Fruit fly (Drosophila melanogaster) whole organism, embryonic: ENCODE measurements around the gene CG42578.

ENCODE experiments used
- Adf1 ChIP-seq: fragments of 200-800 bp; sonication (Bioruptor generic); IDR thresholded peaks from 2 replicates; pipeline ENCODE4 v1.3.6; 2022; ENCODE audit warnings: missing biosample characterization, missing genetic modification characterization
- BEAF-32 ChIP-seq: fragments of 200-800 bp; sonication (Bioruptor generic); optimal IDR thresholded peaks from 3 replicates; lab custom pipeline; 2017; ENCODE audit warnings: missing biosample characterization, missing genetic modification characterization, mild to moderate bottlenecking, moderate library complexity, missing genetic modification reagents
- C15 ChIP-seq: fragments of 200-800 bp; sonication (Bioruptor generic); IDR thresholded peaks from 3 replicates; pipeline ENCODE4 v1.3.6; 2022; ENCODE audit warnings: missing biosample characterization, missing genetic modification characterization
- CG13296 ChIP-seq: fragments of 200-800 bp; sonication (Bioruptor generic); optimal IDR thresholded peaks from 3 replicates; lab custom pipeline; 2018; ENCODE audit warnings: missing biosample characterization, mild to moderate bottlenecking, missing genetic modification characterization
- CG13894 ChIP-seq: fragments of 200-800 bp; sonication (Bioruptor generic); optimal IDR thresholded peaks from 3 replicates; lab custom pipeline; 2018; ENCODE audit warnings: missing biosample characterization, mild to moderate bottlenecking, missing genetic modification characterization, moderate library complexity
- CG15514 ChIP-seq: fragments of 200-800 bp; sonication (Bioruptor generic); optimal IDR thresholded peaks from 3 replicates; lab custom pipeline; 2017; ENCODE audit warnings: missing biosample characterization, missing genetic modification characterization, mild to moderate bottlenecking, moderate library complexity, missing genetic modification reagents
- CG15696 ChIP-seq: fragments of 200-800 bp; sonication (Bioruptor generic); optimal IDR thresholded peaks from 2 replicates; lab custom pipeline; 2019; ENCODE audit warnings: missing biosample characterization, mild to moderate bottlenecking, missing genetic modification characterization, moderate library complexity
- CG17186 ChIP-seq: fragments of 200-800 bp; sonication (Bioruptor generic); optimal IDR thresholded peaks from 3 replicates; lab custom pipeline; 2017; ENCODE audit warnings: missing biosample characterization, missing genetic modification reagents, missing genetic modification characterization
- CG17912 ChIP-seq: fragments of 200-800 bp; sonication (Bioruptor generic); optimal IDR thresholded peaks from 2 replicates; lab custom pipeline; 2018; ENCODE audit warnings: missing biosample characterization, mild to moderate bottlenecking, missing genetic modification characterization
- CG1832 ChIP-seq: fragments of 200-800 bp; sonication (Bioruptor generic); optimal IDR thresholded peaks from 2 replicates; lab custom pipeline; 2017; ENCODE audit warnings: missing biosample characterization, mild to moderate bottlenecking, missing genetic modification characterization, inconsistent platforms
- CG18619 ChIP-seq: fragments of 200-800 bp; sonication (Bioruptor generic); optimal IDR thresholded peaks from 3 replicates; lab custom pipeline; 2017; ENCODE audit warnings: missing biosample characterization, mild to moderate bottlenecking, missing genetic modification characterization
- CG3065 ChIP-seq: fragments of 200-800 bp; sonication (Bioruptor generic); optimal IDR thresholded peaks from 2 replicates; lab custom pipeline; 2016; ENCODE audit warnings: missing biosample characterization, missing genetic modification characterization
- CG31224 ChIP-seq: fragments of 200-800 bp; sonication (Bioruptor generic); IDR thresholded peaks from 2 replicates; pipeline ENCODE4 v1.3.6; 2022; ENCODE audit warnings: missing biosample characterization, missing genetic modification characterization
- CG32532 ChIP-seq: fragments of 200-800 bp; sonication (Bioruptor generic); IDR thresholded peaks from 2 replicates; pipeline ENCODE4 v1.3.6; 2022; ENCODE audit warnings: missing biosample characterization, missing genetic modification characterization
- CG34376 ChIP-seq: fragments of 200-800 bp; sonication (Bioruptor generic); optimal IDR thresholded peaks from 2 replicates; lab custom pipeline; 2018; ENCODE audit warnings: missing biosample characterization, mild to moderate bottlenecking, missing genetic modification characterization
- CG4854 ChIP-seq: fragments of 200-800 bp; sonication (Bioruptor generic); optimal IDR thresholded peaks from 2 replicates; lab custom pipeline; 2016; ENCODE audit warnings: missing biosample characterization, missing genetic modification characterization, inconsistent platforms
- CG7271 ChIP-seq: fragments of 200-800 bp; sonication (Bioruptor generic); optimal IDR thresholded peaks from 2 replicates; lab custom pipeline; 2018; ENCODE audit warnings: missing biosample characterization, mild to moderate bottlenecking, missing genetic modification characterization, moderate library complexity
- CG7745 ChIP-seq: fragments of 200-800 bp; sonication (Bioruptor generic); optimal IDR thresholded peaks from 2 replicates; lab custom pipeline; 2018; ENCODE audit warnings: missing biosample characterization, mild to moderate bottlenecking, missing genetic modification characterization, moderate library complexity
- CG7987 ChIP-seq: fragments of 200-800 bp; sonication (Bioruptor generic); optimal IDR thresholded peaks from 2 replicates; lab custom pipeline; 2018; ENCODE audit warnings: missing biosample characterization, mild to moderate bottlenecking, missing genetic modification characterization, moderate library complexity
- CG9215 ChIP-seq: fragments of 200-800 bp; sonication (Bioruptor generic); IDR thresholded peaks from 2 replicates; pipeline ENCODE4 v1.3.6; 2022; ENCODE audit warnings: missing biosample characterization, missing genetic modification characterization
- CG9437 ChIP-seq: fragments of 200-800 bp; sonication (Bioruptor generic); optimal IDR thresholded peaks from 2 replicates; lab custom pipeline; 2018; ENCODE audit warnings: missing biosample characterization, mild to moderate bottlenecking, missing genetic modification characterization
- Dad ChIP-seq: fragments of 200-800 bp; sonication (Bioruptor generic); optimal IDR thresholded peaks from 3 replicates; lab custom pipeline; 2016; ENCODE audit warnings: missing biosample characterization, missing genetic modification characterization
- Doc3 ChIP-seq: fragments of 200-800 bp; sonication (Bioruptor generic); IDR thresholded peaks from 3 replicates; pipeline ENCODE4 v1.3.6; 2022; ENCODE audit warnings: missing biosample characterization, missing genetic modification characterization; ENCODE audit not compliant: partially characterized antibody
- Fer2 ChIP-seq: fragments of 200-800 bp; sonication (Bioruptor generic); optimal IDR thresholded peaks from 2 replicates; lab custom pipeline; 2018; ENCODE audit warnings: missing biosample characterization, mild to moderate bottlenecking, missing genetic modification characterization, moderate library complexity
- Hr39 ChIP-seq: fragments of >200 bp; optimal IDR thresholded peaks from 2 replicates; lab custom pipeline; 2017
- MBD-R2 ChIP-seq: fragments of 200-800 bp; sonication (Bioruptor generic); IDR thresholded peaks from 2 replicates; pipeline ENCODE4 v1.3.6; 2022; ENCODE audit warnings: missing biosample characterization, missing genetic modification characterization
- Scr ChIP-seq: fragments of 200-800 bp; sonication (Bioruptor generic); IDR thresholded peaks from 2 replicates; pipeline ENCODE4 v1.3.6; 2022; ENCODE audit warnings: missing biosample characterization, missing genetic modification characterization; ENCODE audit not compliant: partially characterized antibody
- Side ChIP-seq: fragments of 200-800 bp; sonication (Bioruptor generic); optimal IDR thresholded peaks from 2 replicates; lab custom pipeline; 2016; ENCODE audit warnings: missing biosample characterization, missing genetic modification characterization
- Sin3A ChIP-seq: fragments of >200 bp; optimal IDR thresholded peaks from 2 replicates; lab custom pipeline; 2018
- Stat92E ChIP-seq, 3 experiments: fragments of >200 bp in 2 of 3; fragments of 200-800 bp in 1 of 3; sonication (Bioruptor generic) in 1 of 3; optimal IDR thresholded peaks; 2 replicates each; lab custom pipeline; 2017 to 2019; ENCODE audit warnings: missing biosample characterization in 3 of 3, missing genetic modification characterization in 3 of 3, mild to moderate bottlenecking in 1 of 3, moderate library complexity in 1 of 3
- Xrp1 ChIP-seq: fragments of 200-800 bp; sonication (Bioruptor generic); IDR thresholded peaks from 2 replicates; pipeline ENCODE4 v1.3.6; 2022; ENCODE audit warnings: missing biosample characterization, missing genetic modification characterization
- cg ChIP-seq: fragments of 200-800 bp; sonication (Bioruptor generic); optimal IDR thresholded peaks from 3 replicates; lab custom pipeline; 2019; ENCODE audit warnings: missing biosample characterization, mild to moderate bottlenecking, missing genetic modification characterization, moderate library complexity
- eve ChIP-seq, 2 experiments: fragments of >200 bp; optimal IDR thresholded peaks; 2 replicates each; lab custom pipeline; 2017; ENCODE audit warnings: missing biosample characterization in 2 of 2, missing genetic modification characterization in 2 of 2
- fu2 ChIP-seq: fragments of 200-800 bp; sonication (Bioruptor generic); optimal IDR thresholded peaks from 2 replicates; lab custom pipeline; 2016; ENCODE audit warnings: missing biosample characterization, missing genetic modification characterization
- gt ChIP-seq: fragments of 200-800 bp; sonication (Bioruptor generic); IDR thresholded peaks from 2 replicates; pipeline ENCODE4 v1.3.6; 2022; ENCODE audit warnings: missing biosample characterization, missing genetic modification characterization
- insv ChIP-seq, 2 experiments: fragments of 200-800 bp; sonication (Bioruptor generic); optimal IDR thresholded peaks; 3 replicates each; lab custom pipeline; 2016 to 2018; ENCODE audit warnings: missing biosample characterization in 2 of 2, missing genetic modification characterization in 2 of 2
- klu ChIP-seq: fragments of 200-800 bp; sonication (Bioruptor generic); IDR thresholded peaks from 2 replicates; pipeline ENCODE4 v1.3.6; 2022; ENCODE audit warnings: missing biosample characterization, missing genetic modification characterization
- kni ChIP-seq: fragments of 200-800 bp; sonication (Bioruptor generic); optimal IDR thresholded peaks from 3 replicates; lab custom pipeline; 2017; ENCODE audit warnings: mild to moderate bottlenecking, missing biosample characterization, missing genetic modification reagents, missing genetic modification characterization
- knrl ChIP-seq: fragments of 200-800 bp; sonication (Bioruptor generic); IDR thresholded peaks from 3 replicates; pipeline ENCODE4 v1.3.6; 2022; ENCODE audit warnings: missing biosample characterization, missing genetic modification characterization; ENCODE audit not compliant: partially characterized antibody
- nmo ChIP-seq: fragments of 200-800 bp; sonication (Bioruptor generic); optimal IDR thresholded peaks from 2 replicates; lab custom pipeline; 2018; ENCODE audit warnings: missing biosample characterization, mild to moderate bottlenecking, missing genetic modification characterization, moderate library complexity
- onecut ChIP-seq: fragments of 200-800 bp; sonication (Bioruptor generic); IDR thresholded peaks from 2 replicates; pipeline ENCODE4 v1.3.6; 2022; ENCODE audit warnings: missing biosample characterization, missing genetic modification characterization
- repo ChIP-seq: fragments of 200-800 bp; sonication (Bioruptor generic); optimal IDR thresholded peaks from 2 replicates; lab custom pipeline; 2016; ENCODE audit warnings: missing biosample characterization, missing genetic modification characterization
- rib ChIP-seq: fragments of 200-800 bp; sonication (Bioruptor generic); IDR thresholded peaks from 2 replicates; pipeline ENCODE4 v1.3.6; 2022; ENCODE audit warnings: missing biosample characterization, missing genetic modification characterization
- sens-2 ChIP-seq: fragments of 200-800 bp; sonication (Bioruptor generic); IDR thresholded peaks from 2 replicates; pipeline ENCODE4 v1.3.6; 2022; ENCODE audit warnings: missing biosample characterization, missing genetic modification characterization
- tgo ChIP-seq: fragments of 200-800 bp; sonication (Bioruptor generic); IDR thresholded peaks from 3 replicates; pipeline ENCODE4 v1.3.6; 2022; ENCODE audit warnings: missing biosample characterization, missing genetic modification characterization
- zen2 ChIP-seq: fragments of 200-800 bp; sonication (Bioruptor generic); IDR thresholded peaks from 3 replicates; pipeline ENCODE4 v1.3.6; 2022; ENCODE audit warnings: missing biosample characterization, missing genetic modification characterization; ENCODE audit not compliant: partially characterized antibody
- zfh1 ChIP-seq: fragments of 200-800 bp; sonication (Bioruptor generic); IDR thresholded peaks from 3 replicates; pipeline ENCODE4 v1.3.6; 2022; ENCODE audit warnings: missing biosample characterization, missing genetic modification characterization

CG42578 gene

DNA sequence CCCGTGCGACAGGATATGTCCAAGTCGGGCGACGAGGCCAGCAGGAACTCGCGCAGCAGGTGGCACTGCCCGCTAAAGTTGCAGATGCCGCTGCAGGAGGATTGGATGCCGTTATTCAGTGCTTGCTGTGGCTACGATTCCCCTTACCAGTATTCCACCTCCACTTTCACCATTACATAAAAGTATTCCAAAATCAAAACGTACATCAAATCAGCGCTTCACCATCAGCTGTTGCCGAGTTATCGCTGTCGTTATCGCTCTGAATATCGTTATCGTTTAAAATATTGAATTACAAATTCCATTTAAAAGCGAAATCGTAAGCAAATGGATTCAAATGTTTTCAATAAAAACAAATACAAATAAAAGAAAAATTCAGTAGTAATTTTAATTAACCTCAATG is 19.4 kb upstream of the CG42578 start, which contains the start of gene CG15456 (continued):
- peak; percentile 44 for TF ChIP-seq BEAF-32
- no peak for TF ChIP-seq Dad (GFP tag; lab: Kevin White, UChicago)
- TF ChIP-seq Fer2 (tag; lab: Kevin White, UChicago) = no peak
- TF ChIP-seq CG17186 (GFP tag; lab: Kevin White, UChicago) = no peak
- TF ChIP-seq Scr (GFP tag; lab: Robert Waterston, UW) = peak; percentile 48
- TF ChIP-seq CG7987 = no peak

- TF ChIP-seq CG15696 (tag; lab: Kevin White, UChicago) = peak; percentile 68
- TF ChIP-seq CG17186 (GFP tag; lab: Kevin White, UChicago) = peak; percentile 0
- peak; percentile 73 for TF ChIP-seq CG31224 (GFP tag; lab: Robert Waterston, UW)
- TF ChIP-seq CG17912 (GFP tag; lab: Kevin White, UChicago) = no peak
- TF ChIP-seq MBD-R2 (GFP tag; lab: Robert Waterston, UW) = peak; percentile 41
- peak; percentile 91 for TF ChIP-seq nmo (GFP tag; lab: Kevin White, UChicago)
- TF ChIP-seq onecut = peak; percentile 71
- no peak for TF ChIP-seq gt (GFP tag; lab: Robert Waterston, UW)
- peak; percentile 44 for TF ChIP-seq Side (GFP tag; lab: Kevin White, UChicago)
- TF ChIP-seq repo (GFP tag; lab: Kevin White, UChicago) = peak; percentile 72
- 0 out of 3 replicates have a peak, but pooled peaks have one; percentile 46 for TF ChIP-seq Doc3
- no peak for TF ChIP-seq CG1832 (GFP tag; lab: Kevin White, UChicago)
- TF ChIP-seq CG9215 = peak; percentile 79
- TF ChIP-seq fu2 = peak; percentile 53
- TF ChIP-seq zen2 = no peak
- peak; percentile 49 for TF ChIP-seq CG34376 (GFP tag; lab: Kevin White, UChicago)
- no peak for TF ChIP-seq CG7271 (tag; lab: Kevin White, UChicago)
- TF ChIP-seq kni (GFP tag; lab: Kevin White, UChicago) = no peak
- no peak for TF ChIP-seq rib
- peak; percentile 82; the same call in 1 of the 2 replicates for TF ChIP-seq Xrp1 (GFP tag; lab: Robert Waterston, UW)
- TF ChIP-seq CG13296 = peak; percentile 86
- TF ChIP-seq knrl = no peak
- no peak for TF ChIP-seq Sin3A
- peak; percentile 50; the same call in 2 of the 3 replicates for TF ChIP-seq zfh1 (GFP tag; lab: Robert Waterston, UW)
- peak; percentile 71; the same call in 1 of the 2 replicates for TF ChIP-seq sens-2 (GFP tag; lab: Robert Waterston, UW)
- TF ChIP-seq cg (GFP tag; lab: Kevin White, UChicago) = no peak
- TF ChIP-seq eve (GFP tag; optimal IDR thresholded peaks at IDR 0.05; lab: Kevin White, UChicago) = no peak
- TF ChIP-seq CG9437 (GFP tag; lab: Kevin White, UChicago) = peak; percentile 61
- peak in 1 of 3 experiments; percentile 81 for TF ChIP-seq Stat92E (GFP tag; optimal IDR thresholded peaks at IDR 0.05; lab: Kevin White, UChicago)
- TF ChIP-seq insv (GFP tag; optimal IDR thresholded peaks at IDR 0.05; lab: Kevin White, UChicago) = peak in 1 of 2 experiments; percentile 7
- TF ChIP-seq tgo (GFP tag; lab: Robert Waterston, UW) = peak; percentile 77
- TF ChIP-seq CG15514 (GFP tag; lab: Kevin White, UChicago) = peak; percentile 54
- no peak for TF ChIP-seq Hr39 (lab: Kevin White, UChicago)
- peak; percentile 83 for TF ChIP-seq CG13894 (tag; lab: Kevin White, UChicago)
- peak; percentile 78 for TF ChIP-seq CG32532 (GFP tag; lab: Robert Waterston, UW)
- 0 out of 3 replicates have a peak, but pooled peaks have one; percentile 37 for TF ChIP-seq C15 (GFP tag; lab: Robert Waterston, UW)
- TF ChIP-seq CG18619 (GFP tag; lab: Kevin White, UChicago) = no peak
- TF ChIP-seq klu (GFP tag; lab: Robert Waterston, UW) = peak; percentile 80
- TF ChIP-seq CG4854 = peak; percentile 75
- TF ChIP-seq CG7745 = no peak
- peak; percentile 48; the same call in 1 of the 2 replicates for TF ChIP-seq Adf1 (GFP tag; lab: Robert Waterston, UW)
- no peak for TF ChIP-seq CG3065 (GFP tag; lab: Kevin White, UChicago)
Observed at dm6 chrX:20429482-20430204, 16.5 kb upstream of the CG42578 start, which contains the start of the genes CG11710 and mal. TSS of gene CG11710 (minus strand) at chrX:20429673. TSS of gene mal (plus strand) at chrX:20429675.
